Worm (Caenorhabditis elegans) whole organism, early embryonic: Measurements from ENCODE around the gene F21D5.9.

Experiments used
- B0310.2 ChIP-seq: sonication (generic microtip); optimal IDR thresholded peaks from 2 replicates; lab custom pipeline; 2016; ENCODE audit warnings: mild to moderate bottlenecking, missing genetic modification characterization, missing compliant biosample characterization
- ama-1 ChIP-seq: fragments of 150-350 bp; optimal IDR thresholded peaks from 2 replicates; lab custom pipeline; 2014
- ceh-36 ChIP-seq: sonication (generic microtip); optimal IDR thresholded peaks from 2 replicates; lab custom pipeline; 2016; ENCODE audit warnings: missing genetic modification characterization, inconsistent platforms, missing compliant biosample characterization
- pes-1 ChIP-seq: fragments of 200-800 bp; sonication (Bioruptor generic); IDR thresholded peaks from 2 replicates; pipeline ENCODE4 v1.3.6; 2022; ENCODE audit warnings: missing genetic modification reagents, missing genetic modification characterization, missing compliant biosample characterization

ce11 chrIV:8737354-8737753, 13.5 kb downstream of the F21D5.9 start:
- TF ChIP-seq B0310.2 (no peak), ceh-36 (tag; lab: Kevin White, UChicago) (no peak), ama-1 (lab: Kevin White, UChicago) (no peak), pes-1 (GFP tag; lab: Robert Waterston, UW) (no peak)
